Worm (Caenorhabditis elegans) whole organism, L3 larva: ENCODE measurements around the gene K06B4.15.

ENCODE experiments used
- R02D3.7 ChIP-seq: fragments of 150-350 bp; optimal IDR thresholded peaks from 2 replicates; lab custom pipeline; 2014; ENCODE audit warnings: missing biosample characterization, missing genetic modification characterization
- ZK546.5 ChIP-seq: sonication (generic microtip); optimal IDR thresholded peaks from 2 replicates; lab custom pipeline; 2017; ENCODE audit warnings: missing biosample characterization, missing genetic modification characterization
- aly-2 ChIP-seq: fragments of 150-350 bp; optimal IDR thresholded peaks from 2 replicates; lab custom pipeline; 2014; ENCODE audit warnings: missing biosample characterization, missing genetic modification characterization
- ceh-82 ChIP-seq: fragments of 150-350 bp; optimal IDR thresholded peaks from 2 replicates; lab custom pipeline; 2014; ENCODE audit warnings: missing biosample characterization, missing genetic modification characterization
- egl-27 ChIP-seq: sonication (generic microtip); optimal IDR thresholded peaks from 4 replicates; lab custom pipeline; 2017; ENCODE audit warnings: missing biosample characterization, missing genetic modification reagents, missing genetic modification characterization
- mml-1 ChIP-seq: fragments of 150-350 bp; sonication (generic microtip); optimal IDR thresholded peaks from 3 replicates; lab custom pipeline; 2014; ENCODE audit warnings: missing biosample characterization, missing genetic modification characterization
- nfya-1 ChIP-seq: sonication (generic microtip); optimal IDR thresholded peaks from 2 replicates; lab custom pipeline; 2017; ENCODE audit warnings: missing genetic modification characterization, mild to moderate bottlenecking, missing compliant biosample characterization, antibody characterized with exemption, moderate library complexity; ENCODE audit not compliant: insufficient read depth
- nhr-12 ChIP-seq: fragments of 150-350 bp; optimal IDR thresholded peaks from 2 replicates; lab custom pipeline; 2014; ENCODE audit warnings: missing biosample characterization, missing genetic modification characterization
- nhr-237 ChIP-seq: fragments of 150-350 bp; optimal IDR thresholded peaks from 2 replicates; lab custom pipeline; 2014; ENCODE audit warnings: missing biosample characterization, missing genetic modification characterization
- nhr-77 ChIP-seq: fragments of 150-350 bp; optimal IDR thresholded peaks from 2 replicates; lab custom pipeline; 2014; ENCODE audit warnings: missing biosample characterization, missing genetic modification characterization
- snpc-4 ChIP-seq: fragments of 150-350 bp; optimal IDR thresholded peaks from 2 replicates; lab custom pipeline; 2014; ENCODE audit warnings: missing biosample characterization, missing genetic modification characterization
- zag-1 ChIP-seq: fragments of 150-350 bp; optimal IDR thresholded peaks from 2 replicates; lab custom pipeline; 2014; ENCODE audit warnings: missing biosample characterization, missing genetic modification characterization
- ztf-11 ChIP-seq: fragments of 150-350 bp; optimal IDR thresholded peaks from 2 replicates; lab custom pipeline; 2014; ENCODE audit warnings: missing biosample characterization, missing genetic modification characterization

DNA sequence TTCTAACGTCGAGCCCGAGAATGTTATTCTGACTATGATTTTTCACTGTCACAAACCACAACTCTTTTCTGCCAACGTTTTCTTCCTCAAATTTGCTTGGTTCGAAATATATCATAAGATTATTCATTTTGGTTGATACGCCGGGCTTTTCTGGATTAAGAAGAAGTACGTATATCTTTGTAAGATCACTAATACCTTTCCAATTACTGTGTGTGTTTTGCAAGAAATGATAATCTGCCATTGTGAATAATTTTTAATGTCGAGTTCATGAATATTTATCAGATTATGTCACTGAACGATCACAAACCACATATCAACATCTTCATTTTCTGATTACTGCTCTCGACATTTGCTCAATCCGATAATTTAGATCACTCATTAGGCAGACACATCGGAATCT is 15.4 kb downstream of the K06B4.15 start, which contains the start of gene nhr-196:
- TF ChIP-seq aly-2 (tag; lab: Kevin White, UChicago) (no peak), R02D3.7 (no peak), ZK546.5 (no peak), nhr-12 (no peak), snpc-4 (no peak), egl-27 (tag; lab: Kevin White, UChicago) (no peak), mml-1 (tag; lab: Kevin White, UChicago) (no peak), ztf-11 (tag; lab: Kevin White, UChicago) (no peak), nhr-237 (tag; lab: Kevin White, UChicago) (no peak), nhr-77 (tag; lab: Kevin White, UChicago) (no peak), nfya-1 (tag; lab: Kevin White, UChicago) (no peak), zag-1 (tag; lab: Kevin White, UChicago) (no peak), ceh-82 (no peak)
